Worm (Caenorhabditis elegans) whole organism, young adult: Measurements from ENCODE around the gene F23D12.7.
"Not testable (repeated sequence)": the region's sequence is repeated elsewhere in the genome, so short reads cannot be mapped to it uniquely, and the experiment has no call there.

ENCODE experiments used
- B0019.2 ChIP-seq: fragments of 200-800 bp; sonication (Bioruptor generic); conservative IDR thresholded peaks from 2 replicates; pipeline ENCODE4 v1.3.6; 2022; ENCODE audit warnings: missing genetic modification reagents, missing genetic modification characterization, missing compliant biosample characterization
- B0261.1 ChIP-seq: sonication (generic microtip); optimal IDR thresholded peaks from 2 replicates; lab custom pipeline; 2016; ENCODE audit warnings: mild to moderate bottlenecking, missing genetic modification characterization, moderate library complexity, missing compliant biosample characterization
- D2030.7 ChIP-seq: fragments of 200-800 bp; sonication (Bioruptor generic); IDR thresholded peaks from 2 replicates; pipeline ENCODE4 v1.3.6; 2022; ENCODE audit warnings: missing genetic modification reagents, missing genetic modification characterization, missing compliant biosample characterization
- F22D6.2 ChIP-seq: sonication (generic microtip); optimal IDR thresholded peaks from 2 replicates; lab custom pipeline; 2016; ENCODE audit warnings: mild to moderate bottlenecking, missing genetic modification characterization, missing compliant biosample characterization
- Y53F4B.3 ChIP-seq: fragments of 200-800 bp; sonication (Bioruptor generic); IDR thresholded peaks from 2 replicates; pipeline ENCODE4 v1.3.6; 2022; ENCODE audit warnings: missing genetic modification reagents, missing genetic modification characterization, missing compliant biosample characterization
- Y56A3A.18 ChIP-seq: fragments of 200-800 bp; sonication (Bioruptor generic); IDR thresholded peaks from 2 replicates; pipeline ENCODE4 v1.3.6; 2022; ENCODE audit warnings: missing genetic modification reagents, missing genetic modification characterization, missing compliant biosample characterization
- Y67H2A.10 ChIP-seq: fragments of 200-800 bp; sonication (Bioruptor generic); conservative IDR thresholded peaks from 2 replicates; pipeline ENCODE4 v1.3.6; 2022; ENCODE audit warnings: missing genetic modification reagents, missing genetic modification characterization, missing compliant biosample characterization
- ZK185.1 ChIP-seq: sonication (generic microtip); optimal IDR thresholded peaks from 2 replicates; lab custom pipeline; 2016; ENCODE audit warnings: mild to moderate bottlenecking, missing genetic modification characterization, missing compliant biosample characterization; ENCODE audit not compliant: poor library complexity, severe bottlenecking
- atf-7 ChIP-seq: sonication (generic microtip); optimal IDR thresholded peaks from 2 replicates; lab custom pipeline; 2017; ENCODE audit warnings: mild to moderate bottlenecking, missing genetic modification characterization, missing compliant biosample characterization
- athp-1 ChIP-seq: sonication (generic microtip); optimal IDR thresholded peaks from 2 replicates; lab custom pipeline; 2017; ENCODE audit warnings: mild to moderate bottlenecking, missing genetic modification characterization, missing compliant biosample characterization
- attf-5 ChIP-seq: fragments of 200-800 bp; sonication (Bioruptor generic); optimal IDR thresholded peaks from 2 replicates; lab custom pipeline; 2018; ENCODE audit warnings: mild to moderate bottlenecking, missing genetic modification characterization, missing compliant biosample characterization
- bed-2 ChIP-seq: fragments of 200-800 bp; sonication (Bioruptor generic); IDR thresholded peaks from 2 replicates; pipeline ENCODE4 v1.3.6; 2022; ENCODE audit warnings: missing genetic modification reagents, missing genetic modification characterization, missing compliant biosample characterization
- cebp-1 ChIP-seq, 2 experiments: fragments of 200-800 bp in 1 of 2; sonication (Bioruptor generic) in 1 of 2; sonication (generic microtip) in 1 of 2; IDR thresholded peaks in 1 of 2; optimal IDR thresholded peaks in 1 of 2; 2 replicates each; pipeline versions ENCODE4 v1.3.6 to Lab custom; 2017 to 2022; ENCODE audit warnings: missing compliant biosample characterization in 2 of 2, missing genetic modification characterization in 2 of 2, mild to moderate bottlenecking in 1 of 2, missing genetic modification reagents in 1 of 2, moderate library complexity in 1 of 2
- ceh-100 ChIP-seq: fragments of 200-800 bp; sonication (Bioruptor generic); IDR thresholded peaks from 2 replicates; pipeline ENCODE4 v1.3.6; 2022; ENCODE audit warnings: missing genetic modification reagents, missing genetic modification characterization, missing compliant biosample characterization
- chd-7 ChIP-seq: sonication (generic microtip); optimal IDR thresholded peaks from 2 replicates; lab custom pipeline; 2016; ENCODE audit warnings: mild to moderate bottlenecking, missing genetic modification characterization, moderate library complexity, missing compliant biosample characterization
- die-1 ChIP-seq: sonication (generic microtip); optimal IDR thresholded peaks from 2 replicates; lab custom pipeline; 2016; ENCODE audit warnings: missing genotype, mild to moderate bottlenecking, missing genetic modification characterization, missing compliant biosample characterization
- dox-1 ChIP-seq: fragments of 200-800 bp; sonication (Bioruptor generic); IDR thresholded peaks from 2 replicates; pipeline ENCODE4 v1.3.6; 2022; ENCODE audit warnings: missing genetic modification reagents, missing genetic modification characterization, missing compliant biosample characterization
- egl-18 ChIP-seq: fragments of 200-800 bp; sonication (Bioruptor generic); IDR thresholded peaks from 2 replicates; pipeline ENCODE4 v1.3.6; 2022; ENCODE audit warnings: missing genetic modification reagents, missing genetic modification characterization, missing compliant biosample characterization
- egrh-3 ChIP-seq: fragments of 200-800 bp; sonication (Bioruptor generic); IDR thresholded peaks from 2 replicates; pipeline ENCODE4 v1.3.6; 2022; ENCODE audit warnings: missing genetic modification reagents, missing genetic modification characterization, missing compliant biosample characterization
- ekl-4 ChIP-seq: fragments of 200-800 bp; sonication (Bioruptor generic); IDR thresholded peaks from 2 replicates; pipeline ENCODE4 v1.3.6; 2022; ENCODE audit warnings: missing genetic modification reagents, missing genetic modification characterization, missing compliant biosample characterization
- him-1 ChIP-seq: sonication (generic microtip); optimal IDR thresholded peaks from 2 replicates; lab custom pipeline; 2016; ENCODE audit warnings: missing genotype, missing genetic modification reagents, missing genetic modification characterization, missing compliant biosample characterization
- hmg-1.2 ChIP-seq: fragments of 200-800 bp; sonication (Bioruptor generic); IDR thresholded peaks from 2 replicates; pipeline ENCODE4 v1.3.6; 2022; ENCODE audit warnings: missing genetic modification reagents, missing genetic modification characterization, missing compliant biosample characterization
- hrde-1 ChIP-seq: sonication (generic microtip); optimal IDR thresholded peaks from 2 replicates; lab custom pipeline; 2016; ENCODE audit warnings: missing genetic modification characterization, mild to moderate bottlenecking, missing compliant biosample characterization, moderate library complexity, missing genotype, missing genetic modification reagents, borderline replicate concordance
- let-607 ChIP-seq, 2 experiments: fragments of 200-800 bp in 1 of 2; sonication (Bioruptor generic) in 1 of 2; sonication (generic microtip) in 1 of 2; optimal IDR thresholded peaks; 2 replicates each; lab custom pipeline; 2016 to 2018; ENCODE audit warnings: mild to moderate bottlenecking in 2 of 2, missing compliant biosample characterization in 2 of 2, missing genetic modification characterization in 2 of 2, moderate library complexity in 2 of 2, missing genotype in 1 of 2
- lin-26 ChIP-seq: fragments of 200-800 bp; sonication (Bioruptor generic); IDR thresholded peaks from 2 replicates; pipeline ENCODE4 v1.3.6; 2022; ENCODE audit warnings: missing genetic modification reagents, missing genetic modification characterization, missing compliant biosample characterization
- lin-40 ChIP-seq: sonication (generic microtip); optimal IDR thresholded peaks from 2 replicates; lab custom pipeline; 2016; ENCODE audit warnings: missing genetic modification characterization, mild to moderate bottlenecking, missing compliant biosample characterization, missing genotype, missing genetic modification reagents
- lsl-1 ChIP-seq: fragments of 200-800 bp; sonication (Bioruptor generic); optimal IDR thresholded peaks from 2 replicates; lab custom pipeline; 2018; ENCODE audit warnings: mild to moderate bottlenecking, missing genetic modification characterization, moderate library complexity, missing compliant biosample characterization
- madf-10 ChIP-seq: sonication (generic microtip); optimal IDR thresholded peaks from 2 replicates; lab custom pipeline; 2016; ENCODE audit warnings: mild to moderate bottlenecking, missing genetic modification characterization, missing compliant biosample characterization
- mxl-1 ChIP-seq: sonication (generic microtip); optimal IDR thresholded peaks from 2 replicates; lab custom pipeline; 2016; ENCODE audit warnings: missing genetic modification characterization, missing compliant biosample characterization
- nhr-120 ChIP-seq: fragments of 200-800 bp; sonication (Bioruptor generic); IDR thresholded peaks from 2 replicates; pipeline ENCODE4 v1.3.6; 2022; ENCODE audit warnings: missing genetic modification characterization, missing compliant biosample characterization
- nhr-80 ChIP-seq: sonication (generic microtip); optimal IDR thresholded peaks from 2 replicates; lab custom pipeline; 2016; ENCODE audit warnings: missing genetic modification characterization, missing compliant biosample characterization
- nhr-90 ChIP-seq: sonication (generic microtip); optimal IDR thresholded peaks from 2 replicates; lab custom pipeline; 2016; ENCODE audit warnings: missing genotype, mild to moderate bottlenecking, missing genetic modification characterization, missing compliant biosample characterization
- rcor-1 ChIP-seq: fragments of 200-800 bp; sonication (Bioruptor generic); IDR thresholded peaks from 2 replicates; pipeline ENCODE4 v1.3.6; 2022; ENCODE audit warnings: missing genetic modification reagents, missing genetic modification characterization, missing compliant biosample characterization
- repo-1 ChIP-seq: sonication (generic microtip); optimal IDR thresholded peaks from 2 replicates; lab custom pipeline; 2017; ENCODE audit warnings: mild to moderate bottlenecking, missing genetic modification characterization, missing compliant biosample characterization
- rpc-1 ChIP-seq, 2 experiments: fragments of 150-350 bp in 1 of 2; sonication (generic microtip) in 1 of 2; optimal IDR thresholded peaks; 2 replicates each; lab custom pipeline; 2014 to 2018; ENCODE audit warnings: missing biosample characterization in 1 of 2, missing genetic modification characterization in 1 of 2, missing genetic modification reagents in 1 of 2, missing genotype in 1 of 2
- snpc-1.3 ChIP-seq: sonication (generic microtip); optimal IDR thresholded peaks from 2 replicates; lab custom pipeline; 2017; ENCODE audit warnings: missing genetic modification characterization, mild to moderate bottlenecking, missing compliant biosample characterization, antibody characterized with exemption, moderate library complexity, missing genotype, missing genetic modification reagents; ENCODE audit not compliant: insufficient read depth
- snpc-4 ChIP-seq, 5 experiments: fragments of 150-350 bp in 1 of 5; sonication (generic microtip) in 4 of 5; optimal IDR thresholded peaks; 2 replicates each; lab custom pipeline; 2014 to 2018; ENCODE audit warnings: missing genetic modification characterization in 5 of 5, missing biosample characterization in 3 of 5, antibody characterized with exemption in 2 of 5, mild to moderate bottlenecking in 2 of 5, missing compliant biosample characterization in 2 of 5, missing genotype in 2 of 5, moderate library complexity in 2 of 5, missing genetic modification reagents in 1 of 5
- sptf-2 ChIP-seq: fragments of 200-800 bp; sonication (Bioruptor generic); optimal IDR thresholded peaks from 2 replicates; lab custom pipeline; 2018; ENCODE audit warnings: mild to moderate bottlenecking, missing genetic modification characterization, missing compliant biosample characterization
- tbp1 ChIP-seq: fragments of 200-800 bp; sonication (Bioruptor generic); optimal IDR thresholded peaks from 2 replicates; lab custom pipeline; 2018; ENCODE audit warnings: mild to moderate bottlenecking, missing genetic modification characterization, missing compliant biosample characterization
- ztf-18 ChIP-seq: sonication (generic microtip); optimal IDR thresholded peaks from 2 replicates; lab custom pipeline; 2016; ENCODE audit warnings: missing genotype, mild to moderate bottlenecking, missing genetic modification characterization, missing compliant biosample characterization
- ztf-26 ChIP-seq: sonication (generic microtip); optimal IDR thresholded peaks from 2 replicates; lab custom pipeline; 2017; ENCODE audit warnings: missing genetic modification characterization, missing compliant biosample characterization

Gene F23D12.7

DNA sequence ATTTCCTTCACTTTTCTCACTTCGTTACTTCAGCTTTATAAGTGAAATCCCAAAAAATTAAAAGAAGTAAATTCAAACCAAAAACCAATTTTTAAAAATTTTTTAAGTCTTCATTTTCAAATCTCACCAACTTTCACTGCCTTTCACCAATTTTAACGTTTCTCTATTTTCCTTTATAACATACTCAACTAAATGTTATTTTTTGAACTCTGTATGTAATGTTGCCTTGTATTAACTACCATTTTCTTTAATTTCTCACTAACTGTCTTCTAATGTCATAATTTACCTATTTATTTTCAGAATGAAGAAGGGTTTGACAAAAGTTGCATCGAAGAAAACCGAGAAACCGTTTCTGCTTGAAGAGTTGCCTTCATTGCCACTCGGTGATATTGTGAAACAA is 8.9 kb downstream of the F23D12.7 start, which contains the start of gene F23D12.4:
Gene F23D12.4, plus strand, starts transcription at position 301 of the 400 bp plus-strand sequence.
- TF ChIP-seq B0019.2 (GFP tag; lab: Robert Waterston, UW) (no peak), atf-7 (no peak), Y53F4B.3 (GFP tag; lab: Robert Waterston, UW) (no peak), hrde-1 (tag; lab: Kevin White, UChicago) (no peak), attf-5 (GFP tag; lab: Kevin White, UChicago) (no peak), F22D6.2 (tag; lab: Kevin White, UChicago) (no peak), repo-1 (tag; lab: Kevin White, UChicago) (no peak), B0261.1 (tag; lab: Kevin White, UChicago) (no peak), egl-18 (GFP tag; lab: Robert Waterston, UW) (no peak), bed-2 (no peak)

DNA sequence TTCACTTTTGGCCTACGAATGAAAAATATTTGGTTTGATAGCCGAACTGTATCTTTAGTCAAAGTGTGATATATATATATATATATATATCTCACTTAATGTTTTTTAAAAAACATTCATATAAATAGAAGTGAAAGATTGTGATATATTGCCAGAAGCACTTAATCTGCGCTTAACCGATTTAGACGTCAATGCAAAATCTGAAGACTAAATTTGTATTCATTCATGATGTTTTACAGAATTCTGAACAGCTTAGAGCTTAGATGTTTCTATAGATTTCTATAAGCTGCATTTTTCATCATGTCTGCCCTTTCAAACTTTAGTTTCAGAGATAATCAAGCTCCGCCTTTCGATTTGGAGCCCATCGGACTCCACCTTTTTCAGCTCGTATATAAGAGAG is 11.3 kb downstream of the F23D12.7 start, which contains the start of gene F23D12.3:
Gene F23D12.3, plus strand, starts transcription at position 301 of the 400 bp plus-strand sequence.
- TF ChIP-seq ekl-4 (GFP tag; lab: Robert Waterston, UW) (no peak), lsl-1 (GFP tag; lab: Kevin White, UChicago) (no peak), Y67H2A.10 (GFP tag; lab: Robert Waterston, UW) (no peak)

DNA sequence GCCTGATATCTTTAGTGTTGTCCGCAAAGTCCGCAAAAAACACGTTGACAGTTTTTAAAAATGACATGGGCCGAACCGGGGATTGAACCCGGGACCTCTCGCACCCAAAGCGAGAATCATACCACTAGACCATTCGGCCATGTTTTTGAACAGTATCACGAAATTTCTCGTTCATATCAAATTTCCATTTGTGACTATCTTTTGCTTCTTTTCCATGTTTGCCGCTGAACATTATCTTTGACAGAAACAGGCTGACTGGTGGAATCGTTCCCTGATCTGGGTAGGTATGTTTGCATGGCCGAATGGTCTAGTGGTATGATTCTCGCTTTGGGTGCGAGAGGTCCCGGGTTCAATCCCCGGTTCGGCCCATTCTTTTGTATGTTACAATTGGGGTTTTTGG is 15.8 kb downstream of the F23D12.7 start:
- peak; percentile 9 for TF ChIP-seq lsl-1 (GFP tag; lab: Kevin White, UChicago)
- peak; percentile 79 for TF ChIP-seq lin-40 (tag; lab: Kevin White, UChicago)
- TF ChIP-seq nhr-90 (tag; lab: Kevin White, UChicago), result peak; percentile 64
- TF ChIP-seq atf-7, result peak; percentile 25
- TF ChIP-seq snpc-4 (GFP tag; optimal IDR thresholded peaks at IDR 0.05; lab: Kevin White, UChicago), result peak; percentile 53
- TF ChIP-seq snpc-4 (tag; optimal IDR thresholded peaks at IDR 0.05; lab: Kevin White, UChicago), result peak in 3 of 4 experiments; percentile 59 to 88 (median 76)
- peak; percentile 81 for TF ChIP-seq lin-26
- TF ChIP-seq ceh-100 (GFP tag; lab: Robert Waterston, UW), result 0 out of 2 replicates have a peak, but pooled peaks have one; percentile 17
- TF ChIP-seq rcor-1, result peak; percentile 49; the same call in 1 of the 2 replicates
- peak; percentile 85 for TF ChIP-seq ztf-26 (tag; lab: Kevin White, UChicago)
- 0 out of 2 replicates have a peak, but pooled peaks have one; percentile 12 for TF ChIP-seq egrh-3 (GFP tag; lab: Robert Waterston, UW)
- TF ChIP-seq cebp-1 (GFP tag; IDR thresholded peaks at IDR 0.05; lab: Robert Waterston, UW), result peak; percentile 49; the same call in 1 of the 2 replicates
- not testable (repeated sequence) for TF ChIP-seq cebp-1 (tag; optimal IDR thresholded peaks at IDR 0.05; lab: Kevin White, UChicago)
- TF ChIP-seq B0261.1 (tag; lab: Kevin White, UChicago), result peak; percentile 80
- TF ChIP-seq chd-7 (tag; lab: Kevin White, UChicago), result peak; percentile 39
- TF ChIP-seq him-1 (tag; lab: Kevin White, UChicago), result peak; percentile 56
- TF ChIP-seq D2030.7 (GFP tag; lab: Robert Waterston, UW), result peak; percentile 64
- TF ChIP-seq ZK185.1 (tag; lab: Kevin White, UChicago), result peak; percentile 68
- peak; percentile 3 to 14 for TF ChIP-seq let-607 (tag; optimal IDR thresholded peaks at IDR 0.05; lab: Kevin White, UChicago)
- peak; percentile 69 for TF ChIP-seq sptf-2
- 0 out of 2 replicates have a peak, but pooled peaks have one; percentile 16 for TF ChIP-seq nhr-120 (GFP tag; lab: Robert Waterston, UW)
- peak; percentile 63 for TF ChIP-seq ztf-18 (tag; lab: Kevin White, UChicago)
- TF ChIP-seq snpc-1.3 (tag; lab: Kevin White, UChicago), result peak; percentile 2
- TF ChIP-seq madf-10, result peak; percentile 50
- peak; percentile 89 for TF ChIP-seq tbp1
- TF ChIP-seq repo-1 (tag; lab: Kevin White, UChicago), result peak; percentile 67
- TF ChIP-seq nhr-80 (tag; lab: Kevin White, UChicago), result peak; percentile 18
- TF ChIP-seq dox-1, result peak; percentile 83; the same call in 1 of the 2 replicates
- peak; percentile 67 for TF ChIP-seq die-1 (tag; lab: Kevin White, UChicago)
- TF ChIP-seq mxl-1 (tag; lab: Kevin White, UChicago), result peak; percentile 61
- peak; percentile 67 for TF ChIP-seq hmg-1.2 (GFP tag; lab: Robert Waterston, UW)
- TF ChIP-seq Y56A3A.18 (GFP tag; lab: Robert Waterston, UW), result peak; percentile 74; the same call in 1 of the 2 replicates
- TF ChIP-seq athp-1 (tag; lab: Kevin White, UChicago), result peak; percentile 26
- TF ChIP-seq rpc-1 (optimal IDR thresholded peaks at IDR 0.05; lab: Kevin White, UChicago), result peak; percentile 77
- peak; percentile 81 for TF ChIP-seq rpc-1 (tag; optimal IDR thresholded peaks at IDR 0.05; lab: Kevin White, UChicago)
